Worm (Caenorhabditis elegans): Measurements from ENCODE around the gene C04E7.3.

- TF ChIP-seq nhr-237 (tag; optimal IDR thresholded peaks at IDR 0.05) (no peak), nhr-23 (tag; optimal IDR thresholded peaks at IDR 0.05) (no peak), pqm-1 (tag; optimal IDR thresholded peaks at IDR 0.05) (no peak), ztf-4 (tag; optimal IDR thresholded peaks at IDR 0.05) (no peak), nhr-77 (tag; optimal IDR thresholded peaks at IDR 0.05) (no peak), ceh-82 (tag; optimal IDR thresholded peaks at IDR 0.05) (no peak), elt-1 (tag; optimal IDR thresholded peaks at IDR 0.05) (no peak)
These were observed 24.8 kb upstream of the C04E7.3 start, which contains the start of gene nrde-3 for ce11 chrX:371761-372285.
